Fruit fly (Drosophila melanogaster) whole organism, wandering third instar larva: ENCODE results near the gene RhoGAP15B.

ENCODE experiments used
- Abd-B ChIP-seq: fragments of >200 bp; optimal IDR thresholded peaks from 2 replicates; lab custom pipeline; 2017; ENCODE audit warnings: missing biosample characterization, missing genetic modification characterization
- CG32264 ChIP-seq: fragments of 200-800 bp; sonication (Bioruptor generic); optimal IDR thresholded peaks from 2 replicates; lab custom pipeline; 2016; ENCODE audit warnings: missing biosample characterization, missing genetic modification characterization
- Dfd ChIP-seq: fragments of >200 bp; optimal IDR thresholded peaks from 2 replicates; lab custom pipeline; 2017; ENCODE audit warnings: missing biosample characterization, missing genetic modification characterization
- Dif ChIP-seq: fragments of 200-275, 200-300 bp; sonication (Bioruptor generic); optimal IDR thresholded peaks from 2 replicates; lab custom pipeline; 2018; ENCODE audit warnings: missing biosample characterization, missing genetic modification characterization; ENCODE audit not compliant: partially characterized antibody
- GATAd ChIP-seq: sonication (Bioruptor generic); optimal IDR thresholded peaks from 2 replicates; lab custom pipeline; 2016; ENCODE audit warnings: missing biosample characterization, missing genetic modification characterization
- HLH106 ChIP-seq: fragments of 200-800 bp; optimal IDR thresholded peaks from 3 replicates; lab custom pipeline; 2019; ENCODE audit warnings: missing biosample characterization, mild to moderate bottlenecking, missing genetic modification characterization, moderate library complexity
- Hnf4 ChIP-seq: fragments of 200-800 bp; sonication (Bioruptor generic); optimal IDR thresholded peaks from 2 replicates; lab custom pipeline; 2016; ENCODE audit warnings: missing biosample characterization, mild to moderate bottlenecking, missing genetic modification characterization
- Hr78 ChIP-seq: fragments of >200 bp; optimal IDR thresholded peaks from 2 replicates; lab custom pipeline; 2017; ENCODE audit warnings: missing biosample characterization, missing genetic modification characterization
- Hr83 ChIP-seq: fragments of 200-300 bp; sonication (Bioruptor generic); optimal IDR thresholded peaks from 2 replicates; lab custom pipeline; 2016; ENCODE audit warnings: missing biosample characterization, mild to moderate bottlenecking, missing genetic modification characterization, moderate library complexity; ENCODE audit not compliant: poor library complexity, severe bottlenecking
- Myc ChIP-seq: fragments of >200 bp; optimal IDR thresholded peaks from 2 replicates; lab custom pipeline; 2017
- OdsH ChIP-seq: fragments of 200-800 bp; sonication (Bioruptor generic); optimal IDR thresholded peaks from 2 replicates; lab custom pipeline; 2016; ENCODE audit warnings: missing biosample characterization, mild to moderate bottlenecking, missing genetic modification characterization
- Rel ChIP-seq, 2 experiments: fragments of 200-800 bp; sonication (Bioruptor generic) in 1 of 2; optimal IDR thresholded peaks; 2 replicates in 1 of 2; 3 replicates in 1 of 2; lab custom pipeline; 2016 to 2019; ENCODE audit warnings: mild to moderate bottlenecking in 2 of 2, missing biosample characterization in 2 of 2, missing genetic modification characterization in 2 of 2, moderate library complexity in 1 of 2
- Vsx2 ChIP-seq: fragments of 200-300, 225-300 bp; sonication (Bioruptor generic); optimal IDR thresholded peaks from 2 replicates; lab custom pipeline; 2018; ENCODE audit warnings: missing biosample characterization, missing genetic modification characterization; ENCODE audit not compliant: partially characterized antibody
- br ChIP-seq: fragments of 200-800 bp; sonication (Bioruptor generic); optimal IDR thresholded peaks from 2 replicates; lab custom pipeline; 2016; ENCODE audit warnings: missing biosample characterization, missing genetic modification characterization
- brk ChIP-seq: fragments of 200-800 bp; sonication (Bioruptor generic); optimal IDR thresholded peaks from 2 replicates; lab custom pipeline; 2016; ENCODE audit warnings: missing biosample characterization, mild to moderate bottlenecking, missing genetic modification characterization
- dl ChIP-seq, 2 experiments: fragments of 175-275, 200-275 bp in 1 of 2; fragments of 200-275 bp in 1 of 2; sonication (Bioruptor generic); optimal IDR thresholded peaks; lab custom pipeline; 2018; ENCODE audit warnings: mild to moderate bottlenecking in 2 of 2, missing biosample characterization in 2 of 2, missing genetic modification characterization in 2 of 2, moderate library complexity in 2 of 2; ENCODE audit not compliant: partially characterized antibody in 2 of 2, insufficient read depth in 1 of 2
- dmrt93B ChIP-seq: fragments of 200-800 bp; sonication (Bioruptor generic); optimal IDR thresholded peaks from 2 replicates; lab custom pipeline; 2018; ENCODE audit warnings: missing biosample characterization, mild to moderate bottlenecking, missing genetic modification characterization
- foxo ChIP-seq, 2 experiments: fragments of 200-800 bp; sonication (Bioruptor generic); optimal IDR thresholded peaks; 2 replicates in 1 of 2; 3 replicates in 1 of 2; lab custom pipeline; 2016 to 2017; ENCODE audit warnings: missing biosample characterization in 2 of 2, missing genetic modification characterization in 2 of 2
- fru ChIP-seq: fragments of 200-800 bp; sonication (Bioruptor generic); optimal IDR thresholded peaks from 3 replicates; lab custom pipeline; 2016; ENCODE audit warnings: missing biosample characterization, mild to moderate bottlenecking, missing genetic modification characterization
- h ChIP-seq: fragments of 200-800 bp; sonication (Bioruptor generic); optimal IDR thresholded peaks from 3 replicates; lab custom pipeline; 2016; ENCODE audit warnings: missing biosample characterization, mild to moderate bottlenecking, missing genetic modification characterization
- jim ChIP-seq: fragments of 175-275, 200-325 bp; sonication (Bioruptor generic); optimal IDR thresholded peaks from 2 replicates; lab custom pipeline; 2016; ENCODE audit warnings: missing biosample characterization, mild to moderate bottlenecking, missing genetic modification characterization
- pan ChIP-seq: fragments of >200 bp; optimal IDR thresholded peaks from 2 replicates; lab custom pipeline; 2017
- rgr ChIP-seq: fragments of 200-800 bp; sonication (Bioruptor generic); optimal IDR thresholded peaks from 3 replicates; lab custom pipeline; 2016; ENCODE audit warnings: missing biosample characterization, mild to moderate bottlenecking, missing genetic modification characterization
- sage ChIP-seq: fragments of 200-800 bp; sonication (Bioruptor generic); optimal IDR thresholded peaks from 2 replicates; lab custom pipeline; 2016; ENCODE audit warnings: missing biosample characterization, mild to moderate bottlenecking, missing genetic modification characterization
- usp ChIP-seq: fragments of >200 bp; optimal IDR thresholded peaks from 2 replicates; lab custom pipeline; 2017; ENCODE audit warnings: missing biosample characterization, missing genetic modification characterization
- woc ChIP-seq: sonication (Bioruptor generic); optimal IDR thresholded peaks from 2 replicates; lab custom pipeline; 2016; ENCODE audit warnings: missing biosample characterization, mild to moderate bottlenecking, missing genetic modification characterization

The RhoGAP15B gene

DNA sequence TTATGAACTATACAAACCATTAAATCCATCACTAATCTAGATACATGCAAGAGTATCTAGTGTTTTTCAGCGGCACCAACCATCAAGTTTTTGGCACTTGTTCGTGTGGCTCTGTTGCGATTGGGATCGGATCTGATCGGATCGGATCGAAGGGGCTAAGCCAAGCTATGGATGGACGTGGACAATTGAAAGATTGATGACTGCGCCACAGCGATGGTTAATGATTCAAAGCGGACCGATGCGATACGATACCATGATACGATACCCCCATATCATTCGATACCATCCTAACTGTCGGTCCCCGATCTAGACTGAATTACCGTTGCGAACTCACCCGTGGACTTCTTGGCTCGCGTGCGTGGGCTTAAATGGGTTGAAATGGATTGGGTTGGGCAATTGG lies 35.4 kb upstream of the RhoGAP15B start:
- TF ChIP-seq dl (GFP tag; optimal IDR thresholded peaks at IDR 0.05; lab: Kevin White, UChicago; ENCODE audit: insufficient read depth in 1 of 2, partially characterized antibody in 2 of 2) (no peak), Rel (GFP tag; optimal IDR thresholded peaks at IDR 0.05; lab: Kevin White, UChicago) (no peak), Rel (tag; optimal IDR thresholded peaks at IDR 0.05; lab: Kevin White, UChicago) (no peak), CG32264 (GFP tag; lab: Kevin White, UChicago) (no peak), foxo (GFP tag; optimal IDR thresholded peaks at IDR 0.05; lab: Kevin White, UChicago) (no peak), Hr83 (GFP tag; lab: Kevin White, UChicago) (no peak), GATAd (GFP tag; lab: Kevin White, UChicago) (no peak), jim (GFP tag; lab: Kevin White, UChicago) (no peak), rgr (GFP tag; lab: Kevin White, UChicago) (no peak), brk (GFP tag; lab: Kevin White, UChicago) (no peak), br (no peak), Hr78 (GFP tag; lab: Kevin White, UChicago) (no peak), dmrt93B (no peak), HLH106 (tag; lab: Kevin White, UChicago) (no peak), sage (GFP tag; lab: Kevin White, UChicago) (no peak), Hnf4 (GFP tag; lab: Kevin White, UChicago) (no peak), Vsx2 (GFP tag; lab: Kevin White, UChicago) (no peak), Dfd (no peak), Abd-B (no peak)

- no peak for TF ChIP-seq GATAd (GFP tag; lab: Kevin White, UChicago)
- TF ChIP-seq Rel (GFP tag; optimal IDR thresholded peaks at IDR 0.05; lab: Kevin White, UChicago) = no peak
- TF ChIP-seq Rel (tag; optimal IDR thresholded peaks at IDR 0.05; lab: Kevin White, UChicago) = peak; percentile 44
These were observed 33.8 kb upstream of the RhoGAP15B start for dm6 chrX:16909297-16909696.

DNA sequence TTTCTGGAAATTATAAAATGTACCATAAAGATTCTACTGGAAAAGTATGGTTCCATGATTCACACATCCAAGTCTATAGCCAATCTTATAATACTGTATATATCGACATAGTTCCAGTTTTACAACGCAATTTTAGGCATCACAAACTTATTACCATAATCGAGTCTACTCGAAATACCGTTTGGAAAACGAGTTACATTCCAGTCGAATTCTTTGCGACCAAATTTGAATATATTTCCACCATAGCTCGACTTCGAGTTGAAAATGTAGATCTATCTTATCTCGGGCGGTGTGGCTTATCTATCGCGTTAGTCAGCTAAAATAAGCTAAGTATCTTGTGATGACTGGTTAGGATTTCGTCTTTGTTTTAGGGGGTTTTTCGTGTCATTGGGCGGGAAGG lies 33.2 kb upstream of the RhoGAP15B start:
- TF ChIP-seq usp (GFP tag; lab: Kevin White, UChicago) (no peak), OdsH (GFP tag; lab: Kevin White, UChicago) (no peak), Rel (GFP tag; optimal IDR thresholded peaks at IDR 0.05; lab: Kevin White, UChicago) (no peak), Rel (tag; optimal IDR thresholded peaks at IDR 0.05; lab: Kevin White, UChicago) (peak; percentile 80)

dm6 chrX:16911962-16912361 lies 31.1 kb upstream of the RhoGAP15B start:
- TF ChIP-seq Rel (GFP tag; optimal IDR thresholded peaks at IDR 0.05; lab: Kevin White, UChicago) (no peak), Rel (tag; optimal IDR thresholded peaks at IDR 0.05; lab: Kevin White, UChicago) (peak; percentile 92), rgr (GFP tag; lab: Kevin White, UChicago) (no peak), br (no peak)

dm6 chrX:16912965-16913755 lies 29.9 kb upstream of the RhoGAP15B start, which contains the start of gene CG4928:
CG4928 (plus strand) TSS chrX:16913180.
- TF ChIP-seq usp (GFP tag; lab: Kevin White, UChicago) (no peak), Myc (lab: Kevin White, UChicago) (no peak), brk (GFP tag; lab: Kevin White, UChicago) (no peak), dl (GFP tag; optimal IDR thresholded peaks at IDR 0.05; lab: Kevin White, UChicago; ENCODE audit: insufficient read depth in 1 of 2, partially characterized antibody in 2 of 2) (no peak), fru (peak; percentile 46), woc (GFP tag; lab: Kevin White, UChicago) (no peak), pan (lab: Kevin White, UChicago) (no peak), Rel (GFP tag; optimal IDR thresholded peaks at IDR 0.05; lab: Kevin White, UChicago) (no peak), Rel (tag; optimal IDR thresholded peaks at IDR 0.05; lab: Kevin White, UChicago) (peak; percentile 30), Dif (GFP tag; lab: Kevin White, UChicago) (peak; percentile 16)

- TF ChIP-seq dmrt93B (no peak), h (GFP tag; lab: Kevin White, UChicago) (peak; percentile 0), CG32264 (GFP tag; lab: Kevin White, UChicago) (peak; percentile 8), OdsH (GFP tag; lab: Kevin White, UChicago) (peak; percentile 12)
These were observed 25.6 kb upstream of the RhoGAP15B start for dm6 chrX:16917462-16917861.
